Fruit fly (Drosophila melanogaster) whole organism, embryonic: ENCODE data around the gene CG42390.

Experiments used
- Atf-2 ChIP-seq: fragments of 200-800 bp; sonication (Bioruptor generic); optimal IDR thresholded peaks from 2 replicates; lab custom pipeline; 2016; ENCODE audit warnings: missing biosample characterization, missing genetic modification characterization
- Atf6 ChIP-seq: fragments of 200-800 bp; sonication (Bioruptor generic); IDR thresholded peaks from 2 replicates; pipeline ENCODE4 v1.3.6; 2022; ENCODE audit warnings: missing biosample characterization, missing genetic modification characterization
- C15 ChIP-seq: fragments of 200-800 bp; sonication (Bioruptor generic); IDR thresholded peaks from 3 replicates; pipeline ENCODE4 v1.3.6; 2022; ENCODE audit warnings: missing biosample characterization, missing genetic modification characterization
- CG10321 ChIP-seq: fragments of 200-800 bp; sonication (Bioruptor generic); IDR thresholded peaks from 2 replicates; pipeline ENCODE4 v1.3.6; 2022; ENCODE audit warnings: missing biosample characterization, missing genetic modification characterization
- CG10959 ChIP-seq: fragments of 200-800 bp; sonication (Bioruptor generic); IDR thresholded peaks from 2 replicates; pipeline ENCODE4 v1.3.6; 2022; ENCODE audit warnings: missing biosample characterization, missing genetic modification characterization
- CG12299 ChIP-seq: fragments of 200-800 bp; sonication (Bioruptor generic); optimal IDR thresholded peaks from 2 replicates; lab custom pipeline; 2018; ENCODE audit warnings: missing biosample characterization, mild to moderate bottlenecking, missing genetic modification characterization
- CG13624 ChIP-seq: fragments of 200-800 bp; sonication (Bioruptor generic); optimal IDR thresholded peaks from 2 replicates; lab custom pipeline; 2016; ENCODE audit warnings: missing biosample characterization, missing genetic modification characterization
- CG14441 ChIP-seq: fragments of 200-800 bp; sonication (Bioruptor generic); IDR thresholded peaks from 2 replicates; pipeline ENCODE4 v1.3.6; 2022; ENCODE audit warnings: missing biosample characterization, missing genetic modification characterization
- CG15073 ChIP-seq: fragments of 200-800 bp; sonication (Bioruptor generic); optimal IDR thresholded peaks from 2 replicates; lab custom pipeline; 2016; ENCODE audit warnings: missing biosample characterization, missing genetic modification characterization
- CG15269 ChIP-seq: fragments of 200-800 bp; sonication (Bioruptor generic); optimal IDR thresholded peaks from 2 replicates; lab custom pipeline; 2018; ENCODE audit warnings: missing biosample characterization, mild to moderate bottlenecking, missing genetic modification characterization, moderate library complexity
- CG1529 ChIP-seq: fragments of 200-800 bp; sonication (Bioruptor generic); optimal IDR thresholded peaks from 3 replicates; lab custom pipeline; 2018; ENCODE audit warnings: missing biosample characterization, missing genetic modification characterization
- CG17359 ChIP-seq: fragments of 200-800 bp; sonication (Bioruptor generic); optimal IDR thresholded peaks from 3 replicates; lab custom pipeline; 2018; ENCODE audit warnings: missing biosample characterization, mild to moderate bottlenecking, missing genetic modification characterization, moderate library complexity
- CG17829 ChIP-seq: fragments of 200-800 bp; optimal IDR thresholded peaks from 2 replicates; lab custom pipeline; 2019; ENCODE audit warnings: missing biosample characterization, mild to moderate bottlenecking, missing genetic modification characterization, moderate library complexity
- CG18262 ChIP-seq: fragments of 200-800 bp; optimal IDR thresholded peaks from 3 replicates; lab custom pipeline; 2019; ENCODE audit warnings: missing biosample characterization, mild to moderate bottlenecking, missing genetic modification characterization, moderate library complexity
- CG31388 ChIP-seq: fragments of 200-800 bp; sonication (Bioruptor generic); optimal IDR thresholded peaks from 2 replicates; lab custom pipeline; 2016; ENCODE audit warnings: missing biosample characterization, missing genetic modification characterization
- CG4360 ChIP-seq: fragments of 200-800 bp; sonication (Bioruptor generic); IDR thresholded peaks from 2 replicates; pipeline ENCODE4 v1.3.6; 2022; ENCODE audit warnings: missing biosample characterization, missing genetic modification characterization
- CG43689 ChIP-seq: fragments of 200-800 bp; sonication (Bioruptor generic); IDR thresholded peaks from 2 replicates; pipeline ENCODE4 v1.3.6; 2022; ENCODE audit warnings: missing biosample characterization, missing genetic modification characterization
- CG5245 ChIP-seq: fragments of 200-800 bp; sonication (Bioruptor generic); optimal IDR thresholded peaks from 3 replicates; lab custom pipeline; 2016; ENCODE audit warnings: missing biosample characterization, missing genetic modification characterization
- CG6254 ChIP-seq: fragments of 200-800 bp; sonication (Bioruptor generic); optimal IDR thresholded peaks from 3 replicates; lab custom pipeline; 2017; ENCODE audit warnings: mild to moderate bottlenecking, missing biosample characterization, missing genetic modification reagents, missing genetic modification characterization
- CG6765 ChIP-seq: fragments of 200-800 bp; sonication (Bioruptor generic); optimal IDR thresholded peaks from 3 replicates; lab custom pipeline; 2017; ENCODE audit warnings: missing biosample characterization, mild to moderate bottlenecking, missing genetic modification characterization
- CG6854 ChIP-seq: fragments of 200-800 bp; sonication (Bioruptor generic); optimal IDR thresholded peaks from 3 replicates; lab custom pipeline; 2017; ENCODE audit warnings: missing biosample characterization, mild to moderate bottlenecking, missing genetic modification characterization
- CkIIα-i1 ChIP-seq: fragments of 200-800 bp; sonication (Bioruptor generic); IDR thresholded peaks from 2 replicates; pipeline ENCODE4 v1.3.6; 2022; ENCODE audit warnings: missing biosample characterization, missing genetic modification characterization
- CoRest ChIP-seq: fragments of 200-800 bp; sonication (Bioruptor generic); optimal IDR thresholded peaks from 3 replicates; lab custom pipeline; 2018; ENCODE audit warnings: missing biosample characterization, mild to moderate bottlenecking, missing genetic modification characterization, moderate library complexity
- Dbx ChIP-seq: fragments of 200-800 bp; sonication (Bioruptor generic); IDR thresholded peaks from 3 replicates; pipeline ENCODE4 v1.3.6; 2022; ENCODE audit warnings: missing biosample characterization, missing genetic modification characterization
- Dip3 ChIP-seq: fragments of 200-800 bp; sonication (Bioruptor generic); optimal IDR thresholded peaks from 3 replicates; lab custom pipeline; 2016; ENCODE audit warnings: missing biosample characterization, missing genetic modification characterization
- GATAe ChIP-seq: fragments of 200-800 bp; sonication (Bioruptor generic); conservative IDR thresholded peaks from 2 replicates; pipeline ENCODE4 v1.3.6; 2022; ENCODE audit warnings: missing biosample characterization, missing genetic modification characterization
- Gug ChIP-seq: fragments of 200-800 bp; sonication (Bioruptor generic); IDR thresholded peaks from 4 replicates; pipeline ENCODE4 v1.3.6; 2022; ENCODE audit warnings: missing biosample characterization, missing genetic modification characterization
- HLH54F ChIP-seq: fragments of 200-800 bp; sonication (Bioruptor generic); optimal IDR thresholded peaks from 3 replicates; lab custom pipeline; 2016; ENCODE audit warnings: missing biosample characterization, missing genetic modification characterization
- Hr3 ChIP-seq: fragments of 200-800 bp; sonication (Bioruptor generic); optimal IDR thresholded peaks from 3 replicates; lab custom pipeline; 2016; ENCODE audit warnings: missing biosample characterization, missing genetic modification characterization
- Mes4 ChIP-seq: fragments of 200-800 bp; sonication (Bioruptor generic); optimal IDR thresholded peaks from 2 replicates; lab custom pipeline; 2016; ENCODE audit warnings: missing biosample characterization, missing genetic modification characterization
- Myb ChIP-seq: fragments of 200-800 bp; sonication (Bioruptor generic); optimal IDR thresholded peaks from 2 replicates; lab custom pipeline; 2016; ENCODE audit warnings: missing biosample characterization, missing genetic modification characterization
- NC2β ChIP-seq: fragments of 200-800 bp; sonication (Bioruptor generic); optimal IDR thresholded peaks from 2 replicates; lab custom pipeline; 2016; ENCODE audit warnings: missing biosample characterization, missing genetic modification characterization
- Nf-YB ChIP-seq: fragments of 200-800 bp; sonication (Bioruptor generic); optimal IDR thresholded peaks from 3 replicates; lab custom pipeline; 2019; ENCODE audit warnings: missing biosample characterization, mild to moderate bottlenecking, missing genetic modification characterization, moderate library complexity
- Nf-YC ChIP-seq: fragments of 200-800 bp; optimal IDR thresholded peaks from 3 replicates; lab custom pipeline; 2019; ENCODE audit warnings: missing biosample characterization, mild to moderate bottlenecking, missing genetic modification characterization, moderate library complexity
- Xbp1 ChIP-seq: fragments of 200-800 bp; sonication (Bioruptor generic); optimal IDR thresholded peaks from 3 replicates; lab custom pipeline; 2016; ENCODE audit warnings: missing biosample characterization, mild to moderate bottlenecking, missing genetic modification characterization
- ap ChIP-seq: fragments of 200-800 bp; sonication (Bioruptor generic); IDR thresholded peaks from 2 replicates; pipeline ENCODE4 v1.3.6; 2022; ENCODE audit warnings: missing biosample characterization, missing genetic modification characterization
- ase ChIP-seq: fragments of 200-800 bp; sonication (Bioruptor generic); IDR thresholded peaks from 3 replicates; pipeline ENCODE4 v1.3.6; 2022; ENCODE audit warnings: missing biosample characterization, missing genetic modification characterization
- br ChIP-seq: fragments of >200 bp; optimal IDR thresholded peaks from 2 replicates; lab custom pipeline; 2017
- crol ChIP-seq: fragments of 200-800 bp; sonication (Bioruptor generic); IDR thresholded peaks from 2 replicates; pipeline ENCODE4 v1.3.6; 2022; ENCODE audit warnings: missing biosample characterization, missing genetic modification characterization
- dmrt99B ChIP-seq: fragments of 200-800 bp; sonication (Bioruptor generic); optimal IDR thresholded peaks from 2 replicates; lab custom pipeline; 2018; ENCODE audit warnings: missing biosample characterization, mild to moderate bottlenecking, missing genetic modification characterization, moderate library complexity
- eve ChIP-seq, 2 experiments: fragments of >200 bp; optimal IDR thresholded peaks; 2 replicates each; lab custom pipeline; 2017; ENCODE audit warnings: missing biosample characterization in 2 of 2, missing genetic modification characterization in 2 of 2
- grn ChIP-seq: fragments of 200-800 bp; sonication (Bioruptor generic); optimal IDR thresholded peaks from 3 replicates; lab custom pipeline; 2017; ENCODE audit warnings: missing biosample characterization, missing genetic modification characterization
- nom ChIP-seq: fragments of 200-800 bp; sonication (Bioruptor generic); optimal IDR thresholded peaks from 2 replicates; lab custom pipeline; 2017; ENCODE audit warnings: missing biosample characterization, missing genetic modification characterization, mild to moderate bottlenecking, moderate library complexity, missing genetic modification reagents
- oc ChIP-seq: fragments of 200-800 bp; sonication (Bioruptor generic); optimal IDR thresholded peaks from 2 replicates; lab custom pipeline; 2018; ENCODE audit warnings: missing biosample characterization, mild to moderate bottlenecking, missing genetic modification characterization, moderate library complexity
- pb ChIP-seq: fragments of 200-800 bp; sonication (Bioruptor generic); optimal IDR thresholded peaks from 3 replicates; lab custom pipeline; 2016; ENCODE audit warnings: missing biosample characterization, missing genetic modification characterization
- pho ChIP-seq: fragments of 200-800 bp; sonication (Bioruptor generic); optimal IDR thresholded peaks from 2 replicates; lab custom pipeline; 2016; ENCODE audit warnings: missing biosample characterization, missing genetic modification characterization
- pzg ChIP-seq: fragments of 200-800 bp; sonication (Bioruptor generic); optimal IDR thresholded peaks from 3 replicates; lab custom pipeline; 2018; ENCODE audit warnings: missing biosample characterization, mild to moderate bottlenecking, missing genetic modification characterization, moderate library complexity
- sd ChIP-seq: fragments of 200-800 bp; sonication (Bioruptor generic); optimal IDR thresholded peaks from 3 replicates; lab custom pipeline; 2018; ENCODE audit warnings: missing biosample characterization, mild to moderate bottlenecking, missing genetic modification characterization, moderate library complexity
- seq ChIP-seq: fragments of 200-800 bp; sonication (Bioruptor generic); IDR thresholded peaks from 2 replicates; pipeline ENCODE4 v1.3.6; 2022; ENCODE audit warnings: missing biosample characterization, missing genetic modification characterization
- slp2 ChIP-seq: fragments of 200-800 bp; sonication (Bioruptor generic); optimal IDR thresholded peaks from 2 replicates; lab custom pipeline; 2016; ENCODE audit warnings: missing biosample characterization, missing genetic modification characterization
- tx ChIP-seq: fragments of 200-800 bp; sonication (Bioruptor generic); optimal IDR thresholded peaks from 2 replicates; lab custom pipeline; 2016; ENCODE audit warnings: missing biosample characterization, missing genetic modification characterization
- vvl ChIP-seq: fragments of 200-800 bp; sonication (Bioruptor generic); IDR thresholded peaks from 2 replicates; pipeline ENCODE4 v1.3.6; 2022; ENCODE audit warnings: missing biosample characterization, missing genetic modification characterization
- wek ChIP-seq: fragments of 200-800 bp; sonication (Bioruptor generic); optimal IDR thresholded peaks from 3 replicates; lab custom pipeline; 2018; ENCODE audit warnings: missing biosample characterization, mild to moderate bottlenecking, missing genetic modification characterization, moderate library complexity

Gene CG42390

dm6 chr3R:22147426-22147825 lies 27.6 kb downstream of the CG42390 start (continued):
- TF ChIP-seq dmrt99B (tag; lab: Kevin White, UChicago) = peak; percentile 30
- TF ChIP-seq Atf6 (GFP tag; lab: Robert Waterston, UW) = no peak
- TF ChIP-seq ase (GFP tag; lab: Robert Waterston, UW) = no peak
- no peak for TF ChIP-seq CG10321 (GFP tag; lab: Robert Waterston, UW)
- no peak for TF ChIP-seq crol
- no peak for TF ChIP-seq pzg (GFP tag; lab: Kevin White, UChicago)
- no peak for TF ChIP-seq Myb
- peak; percentile 15 for TF ChIP-seq CoRest (tag; lab: Kevin White, UChicago)
- TF ChIP-seq CG14441 (GFP tag; lab: Robert Waterston, UW) = no peak
- TF ChIP-seq Dbx (GFP tag; lab: Robert Waterston, UW) = no peak
- TF ChIP-seq Xbp1 = no peak
- no peak for TF ChIP-seq br (lab: Kevin White, UChicago)
- TF ChIP-seq pb (GFP tag; lab: Kevin White, UChicago) = no peak
- TF ChIP-seq CG12299 = no peak
- TF ChIP-seq CG5245 (GFP tag; lab: Kevin White, UChicago) = no peak
- no peak for TF ChIP-seq Dip3
- peak; percentile 24 for TF ChIP-seq Nf-YB
- no peak for TF ChIP-seq CG1529 (GFP tag; lab: Kevin White, UChicago)
- TF ChIP-seq CG17829 (tag; lab: Kevin White, UChicago) = peak; percentile 38
- TF ChIP-seq Atf-2 (GFP tag; lab: Kevin White, UChicago) = no peak
- TF ChIP-seq CG6854 (GFP tag; lab: Kevin White, UChicago) = no peak
- TF ChIP-seq nom (GFP tag; lab: Kevin White, UChicago) = no peak
- TF ChIP-seq GATAe (GFP tag; lab: Robert Waterston, UW) = no peak
- no peak for TF ChIP-seq pho (GFP tag; lab: Kevin White, UChicago)
- no peak; the same call in 1 of the 2 replicates for TF ChIP-seq CG10959 (GFP tag; lab: Robert Waterston, UW)
- TF ChIP-seq seq (GFP tag; lab: Robert Waterston, UW) = no peak
- no peak for TF ChIP-seq vvl
- TF ChIP-seq CG4360 (GFP tag; lab: Robert Waterston, UW) = no peak
- no peak for TF ChIP-seq Hr3 (GFP tag; lab: Kevin White, UChicago)
- no peak for TF ChIP-seq tx
- TF ChIP-seq CG13624 (GFP tag; lab: Kevin White, UChicago) = no peak
- no peak for TF ChIP-seq Gug (GFP tag; lab: Robert Waterston, UW)
- TF ChIP-seq Nf-YC (tag; lab: Kevin White, UChicago) = no peak
- no peak for TF ChIP-seq HLH54F (GFP tag; lab: Kevin White, UChicago)
- no peak for TF ChIP-seq eve (GFP tag; optimal IDR thresholded peaks at IDR 0.05; lab: Kevin White, UChicago)
- no peak for TF ChIP-seq slp2
- no peak for TF ChIP-seq CG15073
- TF ChIP-seq CG31388 (GFP tag; lab: Kevin White, UChicago) = no peak
- TF ChIP-seq ap (GFP tag; lab: Robert Waterston, UW) = no peak; the same call in 1 of the 2 replicates
- TF ChIP-seq CG43689 (GFP tag; lab: Robert Waterston, UW) = no peak
- no peak for TF ChIP-seq CG6765 (GFP tag; lab: Kevin White, UChicago)
- TF ChIP-seq CG17359 (tag; lab: Kevin White, UChicago) = peak; percentile 28
- TF ChIP-seq CG15269 (tag; lab: Kevin White, UChicago) = no peak
- TF ChIP-seq CkIIα-i1 (GFP tag; lab: Robert Waterston, UW) = no peak
- no peak for TF ChIP-seq C15 (GFP tag; lab: Robert Waterston, UW)
- TF ChIP-seq wek (GFP tag; lab: Kevin White, UChicago) = peak; percentile 59
- TF ChIP-seq CG6254 (GFP tag; lab: Kevin White, UChicago) = peak; percentile 44
- peak; percentile 38 for TF ChIP-seq CG18262 (tag; lab: Kevin White, UChicago)
- no peak for TF ChIP-seq oc
- TF ChIP-seq Mes4 (GFP tag; lab: Kevin White, UChicago) = peak; percentile 18
- no peak for TF ChIP-seq grn (GFP tag; lab: Kevin White, UChicago)
- no peak for TF ChIP-seq sd (tag; lab: Kevin White, UChicago)
- TF ChIP-seq NC2β (GFP tag; lab: Kevin White, UChicago) = peak; percentile 32
